Fruit fly (Drosophila melanogaster): Measurements from ENCODE around the gene CG5421.

CG5421 gene

DNA sequence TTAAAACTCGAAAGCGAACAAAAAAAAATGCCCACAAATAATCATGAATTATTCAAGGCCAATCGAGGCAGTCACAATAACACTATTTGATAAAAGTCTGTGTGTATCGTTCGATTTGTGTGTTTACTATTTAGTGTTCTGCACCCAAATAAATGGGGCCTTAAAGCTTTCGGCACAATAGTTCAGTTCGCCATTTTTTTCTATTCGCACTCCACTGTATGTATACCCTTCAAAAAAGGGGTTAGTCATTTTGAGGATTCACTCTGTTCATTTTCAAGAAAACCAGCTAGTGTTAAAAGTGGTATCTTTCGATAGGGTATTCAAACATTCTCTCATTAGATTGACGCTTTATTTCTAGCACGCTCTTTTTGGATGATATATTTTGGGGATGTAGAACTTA, 19.7 kb upstream of the CG5421 start (continued):
- peak; percentile 92 for TF ChIP-seq gro (GFP tag; optimal IDR thresholded peaks at IDR 0.05)
- TF ChIP-seq CG6791 (GFP tag; IDR thresholded peaks at IDR 0.05; ENCODE audit: partially characterized antibody) = no peak
- no peak for TF ChIP-seq trh (GFP tag; optimal IDR thresholded peaks at IDR 0.05)
- no peak for TF ChIP-seq CG17361 (GFP tag; IDR thresholded peaks at IDR 0.05)
- TF ChIP-seq CG31441 (GFP tag; IDR thresholded peaks at IDR 0.05) = no peak
- TF ChIP-seq unpg (GFP tag; optimal IDR thresholded peaks at IDR 0.05) = peak; percentile 46
- peak; percentile 17 for TF ChIP-seq CG8924 (tag; optimal IDR thresholded peaks at IDR 0.05)
- no peak for TF ChIP-seq unc-4 (GFP tag; IDR thresholded peaks at IDR 0.05; ENCODE audit: partially characterized antibody)
- no peak for TF ChIP-seq CG10565 (GFP tag; optimal IDR thresholded peaks at IDR 0.05)
- TF ChIP-seq HHEX (GFP tag; optimal IDR thresholded peaks at IDR 0.05) = peak; percentile 32
- peak; percentile 28 for TF ChIP-seq Nf-YB (GFP tag; optimal IDR thresholded peaks at IDR 0.05)
- TF ChIP-seq Dll (GFP tag; IDR thresholded peaks at IDR 0.05; ENCODE audit: partially characterized antibody) = no peak
- no peak for TF ChIP-seq Ets65A (GFP tag)
- peak; percentile 35 for TF ChIP-seq CG1792 (GFP tag; optimal IDR thresholded peaks at IDR 0.05)
- 0 out of 3 replicates have a peak, but pooled peaks have one; percentile 28 for TF ChIP-seq Optix (GFP tag; IDR thresholded peaks at IDR 0.05)
- no peak for TF ChIP-seq CG1024 (GFP tag; IDR thresholded peaks at IDR 0.05)
- TF ChIP-seq Sry-β (GFP tag; optimal IDR thresholded peaks at IDR 0.05) = no peak
- no peak for TF ChIP-seq CG1233 (GFP tag; optimal IDR thresholded peaks at IDR 0.05)
- TF ChIP-seq CG3847 (GFP tag; IDR thresholded peaks at IDR 0.05) = peak; percentile 68
- TF ChIP-seq run (tag; optimal IDR thresholded peaks at IDR 0.05) = no peak
- TF ChIP-seq CG7372 (GFP tag; IDR thresholded peaks at IDR 0.05) = no peak
- TF ChIP-seq Lhr (GFP tag; optimal IDR thresholded peaks at IDR 0.05) = no peak
- no peak for TF ChIP-seq CG14710 (tag; optimal IDR thresholded peaks at IDR 0.05)
- peak; percentile 84 for TF ChIP-seq B-H2 (GFP tag; optimal IDR thresholded peaks at IDR 0.05)
- TF ChIP-seq D (optimal IDR thresholded peaks at IDR 0.05) = no peak
- TF ChIP-seq D (GFP tag; optimal IDR thresholded peaks at IDR 0.05) = no peak
- TF ChIP-seq CG10431 (GFP tag; optimal IDR thresholded peaks at IDR 0.05) = no peak
- TF ChIP-seq CG15479 (GFP tag; optimal IDR thresholded peaks at IDR 0.05) = no peak
- TF ChIP-seq CG4404 (GFP tag; IDR thresholded peaks at IDR 0.05) = no peak
- no peak for TF ChIP-seq gce (GFP tag; IDR thresholded peaks at IDR 0.05)
- peak; percentile 77 for TF ChIP-seq row (GFP tag; IDR thresholded peaks at IDR 0.05)
- TF ChIP-seq salm (tag; optimal IDR thresholded peaks at IDR 0.05) = no peak
- no peak for TF ChIP-seq ewg (GFP tag; optimal IDR thresholded peaks at IDR 0.05)
- peak; percentile 64 for TF ChIP-seq CG11085 (GFP tag; IDR thresholded peaks at IDR 0.05)
- no peak for TF ChIP-seq Spps (tag; optimal IDR thresholded peaks at IDR 0.05)
- TF ChIP-seq mirr (GFP tag; optimal IDR thresholded peaks at IDR 0.05) = peak; percentile 68
- no peak for TF ChIP-seq CG6175 (GFP tag; IDR thresholded peaks at IDR 0.05)
- no peak for TF ChIP-seq fd64A (GFP tag; optimal IDR thresholded peaks at IDR 0.05)
- TF ChIP-seq wek (GFP tag; optimal IDR thresholded peaks at IDR 0.05) = no peak
- TF ChIP-seq tx (GFP tag; optimal IDR thresholded peaks at IDR 0.05) = peak; percentile 36
- peak; percentile 53 for TF ChIP-seq Fer1 (GFP tag; optimal IDR thresholded peaks at IDR 0.05)
- peak; percentile 63 for TF ChIP-seq CG2678 (tag; optimal IDR thresholded peaks at IDR 0.05)
- peak; percentile 54 for TF ChIP-seq HmgZ (tag; optimal IDR thresholded peaks at IDR 0.05)
- TF ChIP-seq CG8388 (GFP tag; optimal IDR thresholded peaks at IDR 0.05) = no peak
- TF ChIP-seq CG5245 (GFP tag; optimal IDR thresholded peaks at IDR 0.05) = no peak
- no peak for TF ChIP-seq Doc3 (GFP tag; IDR thresholded peaks at IDR 0.05; ENCODE audit: partially characterized antibody)
- TF ChIP-seq pum (GFP tag; optimal IDR thresholded peaks at IDR 0.05) = no peak
- no peak for TF ChIP-seq CG7928 (GFP tag; optimal IDR thresholded peaks at IDR 0.05)
- no peak for TF ChIP-seq zfh1 (GFP tag; IDR thresholded peaks at IDR 0.05)
- TF ChIP-seq sc (optimal IDR thresholded peaks at IDR 0.05) = no peak
- no peak for TF ChIP-seq sc (GFP tag; optimal IDR thresholded peaks at IDR 0.05)
- no peak for TF ChIP-seq Ssrp (tag; optimal IDR thresholded peaks at IDR 0.05)

All from whole organism, embryonic.